Worm (Caenorhabditis elegans): ENCODE results near the gene F28A12.10.

F28A12.10 gene

DNA sequence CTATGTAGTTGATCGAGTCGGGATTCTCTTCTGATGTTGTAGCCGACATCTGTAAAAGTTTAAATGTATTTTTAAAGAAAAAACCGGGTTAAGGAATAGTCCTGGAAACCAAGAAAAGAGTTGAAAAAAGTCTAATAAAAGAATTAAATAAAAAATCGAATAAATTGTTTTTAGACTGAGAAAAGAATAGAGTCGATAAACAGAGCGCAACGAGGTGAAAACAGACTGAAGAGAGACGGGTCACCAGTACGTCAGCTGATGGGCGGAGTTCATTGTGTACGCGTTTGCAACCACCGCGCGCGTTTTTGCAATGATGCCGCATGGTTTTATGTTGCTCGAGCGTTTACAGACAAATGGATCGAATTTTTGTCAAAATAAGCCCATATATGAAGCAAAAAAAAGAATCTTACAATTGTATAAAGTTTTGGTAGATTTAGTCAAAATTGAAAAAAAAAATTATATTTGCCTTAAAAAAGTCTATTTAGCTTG lies 6.2 kb downstream of the F28A12.10 start, which contains the start of gene atg-18:
Gene atg-18 (minus strand): TSS at position 51 of the 489 bp plus-strand sequence.
- TF ChIP-seq mml-1 (tag; optimal IDR thresholded peaks at IDR 0.05) (no peak), nfya-1 (tag; optimal IDR thresholded peaks at IDR 0.05; ENCODE audit: insufficient read depth) (peak; percentile 75), egl-5 (tag; optimal IDR thresholded peaks at IDR 0.05) (peak; percentile 74), skn-1 (tag; optimal IDR thresholded peaks at IDR 0.05) (no peak), pqm-1 (tag; optimal IDR thresholded peaks at IDR 0.05) (peak; percentile 40), nhr-76 (tag; optimal IDR thresholded peaks at IDR 0.05) (no peak), ama-1 (optimal IDR thresholded peaks at IDR 0.05) (no peak), nhr-25 (tag; optimal IDR thresholded peaks at IDR 0.05) (peak; percentile 70), ceh-28 (tag; optimal IDR thresholded peaks at IDR 0.05) (peak; percentile 29), jun-1 (tag; optimal IDR thresholded peaks at IDR 0.05) (no peak), pha-4 (tag; optimal IDR thresholded peaks at IDR 0.05) (peak; percentile 91), ceh-16 (tag; optimal IDR thresholded peaks at IDR 0.05) (no peak), nhr-43 (tag; optimal IDR thresholded peaks at IDR 0.05; ENCODE audit: poor library complexity, severe bottlenecking) (peak; percentile 64), elt-1 (tag; optimal IDR thresholded peaks at IDR 0.05) (peak; percentile 11), lin-15B (tag; optimal IDR thresholded peaks at IDR 0.05) (peak; percentile 18), lin-39 (tag; optimal IDR thresholded peaks at IDR 0.05) (peak; percentile 37), snpc-4 (tag; optimal IDR thresholded peaks at IDR 0.05) (peak; percentile 72), nhr-23 (tag; optimal IDR thresholded peaks at IDR 0.05) (peak; percentile 75), hmg-11 (tag; optimal IDR thresholded peaks at IDR 0.05) (peak; percentile 72), elt-2 (tag; optimal IDR thresholded peaks at IDR 0.05) (peak; percentile 63), ceh-82 (tag; optimal IDR thresholded peaks at IDR 0.05) (no peak)

DNA sequence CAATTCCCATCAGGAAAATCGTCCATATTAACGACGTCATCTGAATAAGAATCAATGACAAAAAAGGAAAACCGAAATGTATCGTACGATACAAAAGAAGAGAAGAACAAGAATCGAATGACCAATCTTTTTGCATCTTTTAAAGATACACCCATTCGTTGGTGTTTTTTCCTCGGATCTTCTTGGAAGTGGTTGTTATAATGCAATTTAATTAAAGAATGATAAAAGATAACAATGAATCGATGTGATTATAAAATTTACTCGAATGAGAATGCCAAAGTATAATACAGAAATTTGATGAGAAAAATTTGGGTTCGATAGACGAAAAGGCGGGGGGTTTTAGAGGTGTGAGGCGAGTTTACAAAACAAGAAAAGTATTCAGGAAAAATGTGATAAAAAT lies 8.5 kb downstream of the F28A12.10 start, which contains the start of gene F41E6.12:
Gene F41E6.12 (minus strand): TSS at position 101 of the 400 bp plus-strand sequence.
- no peak for TF ChIP-seq ZK546.5 (tag; optimal IDR thresholded peaks at IDR 0.05)
- peak; percentile 20 for TF ChIP-seq nhr-23 (tag; optimal IDR thresholded peaks at IDR 0.05)
- TF ChIP-seq tbx-2 (tag; optimal IDR thresholded peaks at IDR 0.05), result no peak
- no peak for TF ChIP-seq eor-1 (tag; optimal IDR thresholded peaks at IDR 0.05)
- no peak for TF ChIP-seq nhr-25 (tag; optimal IDR thresholded peaks at IDR 0.05)
- TF ChIP-seq skn-1 (tag; optimal IDR thresholded peaks at IDR 0.05), result no peak
- no peak for TF ChIP-seq nhr-237 (tag; optimal IDR thresholded peaks at IDR 0.05)

DNA sequence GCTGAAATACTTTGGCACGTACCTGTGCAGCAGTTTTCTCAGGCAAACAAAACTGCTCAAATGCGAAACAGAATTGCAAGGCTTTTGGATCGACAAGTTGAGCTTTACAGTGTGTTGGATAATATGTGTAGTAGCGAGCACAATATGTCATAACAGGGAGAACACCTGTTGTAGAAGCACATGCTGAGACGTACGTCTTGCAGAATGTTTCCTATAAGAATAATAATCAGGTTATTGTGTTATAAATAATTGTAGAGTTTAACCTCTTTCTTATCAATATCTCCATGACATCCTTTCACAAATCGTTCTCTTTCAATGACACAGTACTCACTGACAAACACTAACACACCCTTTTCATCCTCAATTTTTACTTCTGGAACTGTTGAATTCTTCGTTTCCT lies 10.0 kb downstream of the F28A12.10 start:
- TF ChIP-seq aly-2 (tag; optimal IDR thresholded peaks at IDR 0.05) (no peak), nfya-1 (tag; optimal IDR thresholded peaks at IDR 0.05; ENCODE audit: insufficient read depth) (no peak), fkh-2 (tag; optimal IDR thresholded peaks at IDR 0.05) (no peak), nhr-237 (tag; optimal IDR thresholded peaks at IDR 0.05) (no peak), pha-4 (tag; optimal IDR thresholded peaks at IDR 0.05) (no peak), ztf-11 (tag; optimal IDR thresholded peaks at IDR 0.05) (no peak), elt-1 (tag; optimal IDR thresholded peaks at IDR 0.05) (no peak), ceh-82 (tag; optimal IDR thresholded peaks at IDR 0.05) (no peak), nhr-77 (tag; optimal IDR thresholded peaks at IDR 0.05) (no peak), egl-5 (tag; optimal IDR thresholded peaks at IDR 0.05) (no peak), skn-1 (tag; optimal IDR thresholded peaks at IDR 0.05) (no peak), egl-27 (tag; optimal IDR thresholded peaks at IDR 0.05) (no peak), eor-1 (tag; optimal IDR thresholded peaks at IDR 0.05) (no peak), mml-1 (tag; optimal IDR thresholded peaks at IDR 0.05) (no peak), lin-39 (tag; optimal IDR thresholded peaks at IDR 0.05) (no peak), tbx-2 (tag; optimal IDR thresholded peaks at IDR 0.05) (no peak), snpc-4 (tag; optimal IDR thresholded peaks at IDR 0.05) (no peak)

DNA sequence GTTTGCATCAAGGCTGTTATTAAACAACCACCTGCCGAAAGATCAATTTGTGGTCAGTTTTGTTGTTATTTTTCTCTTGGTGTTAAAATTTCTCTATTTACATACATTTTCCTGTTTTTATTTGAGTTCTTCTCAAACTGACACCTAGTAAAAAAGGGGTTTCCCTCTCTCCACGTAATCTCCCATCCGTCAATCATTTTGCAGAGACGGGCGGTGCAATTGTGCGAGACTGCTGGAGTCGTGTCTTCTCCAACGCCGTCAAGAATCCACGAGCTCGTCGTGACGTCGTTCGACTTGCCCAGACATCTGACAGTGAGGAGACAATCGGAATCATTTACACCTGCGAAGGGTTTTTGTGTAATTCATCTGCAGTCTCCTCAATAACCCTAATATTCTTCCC lies 11.2 kb downstream of the F28A12.10 start:
- TF ChIP-seq unc-62 (GFP tag; optimal IDR thresholded peaks at IDR 0.05) (peak; percentile 64), sea-2 (GFP tag; optimal IDR thresholded peaks at IDR 0.05) (no peak), elt-3 (tag; optimal IDR thresholded peaks at IDR 0.05) (peak in 1 of 3 experiments; percentile 1)

DNA sequence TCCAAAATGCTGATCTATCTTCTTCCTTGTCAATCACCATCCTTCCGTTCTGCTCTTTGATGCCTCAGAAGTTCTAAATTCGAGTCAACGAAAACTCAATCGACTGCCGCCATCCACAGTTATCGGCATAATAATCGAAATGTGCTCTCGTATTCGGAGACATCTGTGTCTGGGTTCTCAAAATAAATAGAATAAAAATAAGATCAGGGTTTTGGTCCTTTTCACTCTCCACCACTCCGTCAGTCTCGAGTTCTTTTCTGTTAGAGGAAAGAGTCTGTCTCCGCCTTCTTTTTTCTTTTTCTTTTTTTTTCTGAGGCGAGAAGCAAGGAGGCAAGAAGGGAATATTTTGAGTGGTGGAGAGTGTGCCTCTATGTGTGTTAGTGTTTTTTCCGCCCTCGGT lies 13.8 kb downstream of the F28A12.10 start, which contains the start of gene F41E6.17:
Gene F41E6.17 (plus strand): TSS at position 348 of the 400 bp plus-strand sequence.
- TF ChIP-seq ztf-11 (tag; optimal IDR thresholded peaks at IDR 0.05), result no peak
- peak; percentile 16 for TF ChIP-seq hmg-11 (tag; optimal IDR thresholded peaks at IDR 0.05)
- no peak for TF ChIP-seq nhr-76 (tag; optimal IDR thresholded peaks at IDR 0.05)
- TF ChIP-seq R02D3.7 (tag; optimal IDR thresholded peaks at IDR 0.05), result no peak
- no peak for TF ChIP-seq egl-27 (tag; optimal IDR thresholded peaks at IDR 0.05)
- no peak for TF ChIP-seq ceh-28 (tag; optimal IDR thresholded peaks at IDR 0.05)
- no peak for TF ChIP-seq unc-62 (GFP tag; optimal IDR thresholded peaks at IDR 0.05)
